Fruit fly (Drosophila melanogaster): ENCODE measurements around the gene MED26.

Gene MED26

dm6 chr4:788878-789277 is at the start of gene MED26:
Gene MED26 (minus strand): TSS chr4:788978.
- TF ChIP-seq CG2199 (GFP tag; IDR thresholded peaks at IDR 0.05) = peak; percentile 32; the same call in 1 of the 3 replicates

DNA sequence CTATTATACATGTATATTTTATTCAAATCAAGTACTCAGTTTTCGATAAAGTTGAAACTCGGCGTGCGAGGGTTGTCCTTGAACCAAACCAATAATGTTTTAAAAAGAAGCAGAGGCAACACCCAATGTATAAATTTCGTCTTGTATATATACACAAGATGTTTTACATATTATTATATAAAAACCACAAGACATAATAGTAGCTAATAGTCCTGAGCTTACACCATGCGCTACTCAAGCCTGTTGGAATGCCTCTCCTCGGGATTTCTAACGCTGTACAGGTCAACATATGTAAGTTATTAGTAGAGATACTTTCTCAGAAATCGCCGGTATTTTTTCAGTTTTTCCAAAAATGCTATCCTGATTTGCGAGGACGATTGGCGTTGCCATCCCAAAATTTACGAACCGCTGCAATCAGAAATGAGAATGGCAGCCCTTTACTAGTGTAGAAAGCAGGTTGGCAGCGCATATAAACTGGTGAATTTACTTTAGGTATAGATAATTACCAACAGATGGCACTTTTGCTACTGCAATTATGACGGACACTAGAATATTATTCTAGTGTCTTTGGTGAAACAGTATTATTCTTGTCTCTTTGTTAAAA is 46.9 kb upstream of the MED26 start:
- peak; percentile 36 for TF ChIP-seq phol (tag; optimal IDR thresholded peaks at IDR 0.05)
- TF ChIP-seq HLH54F (GFP tag; optimal IDR thresholded peaks at IDR 0.05) = no peak
- peak; percentile 22 for TF ChIP-seq CG8290 (GFP tag; optimal IDR thresholded peaks at IDR 0.05)
- TF ChIP-seq CG8290 (tag; optimal IDR thresholded peaks at IDR 0.05) = no peak
- TF ChIP-seq CG9797 (GFP tag; optimal IDR thresholded peaks at IDR 0.05) = peak; percentile 47
- TF ChIP-seq nom (GFP tag; optimal IDR thresholded peaks at IDR 0.05) = no peak
- TF ChIP-seq CG2129 (GFP tag; IDR thresholded peaks at IDR 0.05; ENCODE audit: partially characterized antibody) = no peak
- no peak for TF ChIP-seq CG3838 (GFP tag; optimal IDR thresholded peaks at IDR 0.05)
- TF ChIP-seq CG2199 (GFP tag; IDR thresholded peaks at IDR 0.05) = peak; percentile 70; the same call in 2 of the 3 replicates
- TF ChIP-seq danr (GFP tag; IDR thresholded peaks at IDR 0.05) = no peak
- no peak for TF ChIP-seq CG6683 (GFP tag; optimal IDR thresholded peaks at IDR 0.05)
- TF ChIP-seq CG18619 (GFP tag; optimal IDR thresholded peaks at IDR 0.05) = no peak
- peak; percentile 19 for TF ChIP-seq CG14710 (tag; optimal IDR thresholded peaks at IDR 0.05)
- TF ChIP-seq toy (GFP tag; IDR thresholded peaks at IDR 0.05) = no peak
- TF ChIP-seq D19B (GFP tag; optimal IDR thresholded peaks at IDR 0.05) = no peak
- peak; percentile 46; the same call in 1 of the 2 replicates for TF ChIP-seq amos (GFP tag; IDR thresholded peaks at IDR 0.05; ENCODE audit: partially characterized antibody)
- peak in 1 of 2 experiments; percentile 90 for TF ChIP-seq Pdp1 (GFP tag; optimal IDR thresholded peaks at IDR 0.05)
- TF ChIP-seq CTCF (GFP tag; optimal IDR thresholded peaks at IDR 0.05) = peak; percentile 93
- TF ChIP-seq Hmx (GFP tag; optimal IDR thresholded peaks at IDR 0.05) = no peak
- TF ChIP-seq CG16813 (GFP tag; IDR thresholded peaks at IDR 0.05; ENCODE audit: partially characterized antibody) = 0 out of 3 replicates have a peak, but pooled peaks have one; percentile 48
- TF ChIP-seq CG5180 (GFP tag; optimal IDR thresholded peaks at IDR 0.05) = no peak
- no peak for TF ChIP-seq CG17802 (tag; optimal IDR thresholded peaks at IDR 0.05)
- no peak for TF ChIP-seq CG13775 (GFP tag; optimal IDR thresholded peaks at IDR 0.05)
- TF ChIP-seq gfzf (GFP tag; optimal IDR thresholded peaks at IDR 0.05) = peak; percentile 49
- TF ChIP-seq stwl (tag; optimal IDR thresholded peaks at IDR 0.05) = peak; percentile 63
- TF ChIP-seq Rx (GFP tag; IDR thresholded peaks at IDR 0.05) = no peak
- TF ChIP-seq peb (GFP tag; IDR thresholded peaks at IDR 0.05) = no peak
- TF ChIP-seq Jarid2 (GFP tag; optimal IDR thresholded peaks at IDR 0.05) = no peak
- no peak for TF ChIP-seq CG6689 (GFP tag; IDR thresholded peaks at IDR 0.05)
- TF ChIP-seq onecut (GFP tag; IDR thresholded peaks at IDR 0.05) = no peak
- TF ChIP-seq Spps (tag; optimal IDR thresholded peaks at IDR 0.05) = no peak
- peak; percentile 96 for TF ChIP-seq Lhr (GFP tag; optimal IDR thresholded peaks at IDR 0.05)
- TF ChIP-seq Bteb2 (GFP tag; optimal IDR thresholded peaks at IDR 0.05) = no peak
- peak; percentile 75 for TF ChIP-seq CG33213 (GFP tag; optimal IDR thresholded peaks at IDR 0.05)
- peak in 1 of 2 experiments; percentile 62 for TF ChIP-seq insv (GFP tag; optimal IDR thresholded peaks at IDR 0.05)
- no peak for TF ChIP-seq CG16863 (GFP tag; optimal IDR thresholded peaks at IDR 0.05)
- no peak for TF ChIP-seq CG4404 (GFP tag; IDR thresholded peaks at IDR 0.05)
- TF ChIP-seq Ets65A (GFP tag) = peak; percentile 79
- TF ChIP-seq Ets97D (GFP tag; optimal IDR thresholded peaks at IDR 0.05) = peak; percentile 36
- no peak for TF ChIP-seq az2 (GFP tag; optimal IDR thresholded peaks at IDR 0.05)
- TF ChIP-seq Max (GFP tag; optimal IDR thresholded peaks at IDR 0.05) = no peak
- peak; percentile 80 for TF ChIP-seq CG10979 (tag; optimal IDR thresholded peaks at IDR 0.05)
- no peak for TF ChIP-seq Oaz (GFP tag; IDR thresholded peaks at IDR 0.05)
- TF ChIP-seq CG14667 (GFP tag; IDR thresholded peaks at IDR 0.05) = no peak
- TF ChIP-seq zen (tag; optimal IDR thresholded peaks at IDR 0.05) = peak; percentile 24
- TF ChIP-seq jing (GFP tag; optimal IDR thresholded peaks at IDR 0.05) = no peak
- no peak for TF ChIP-seq Xrp1 (GFP tag; IDR thresholded peaks at IDR 0.05)
- TF ChIP-seq Bgb (GFP tag; IDR thresholded peaks at IDR 0.05; ENCODE audit: partially characterized antibody) = peak; percentile 33; the same call in 1 of the 2 replicates

All from whole organism, embryonic.